Fruit fly (Drosophila melanogaster): Measurements from ENCODE around the gene CG5399.

dm6 chr3R:15652632-15653248 is 42.3 kb upstream of the CG5399 start:
- no peak for TF ChIP-seq EcR (GFP tag; optimal IDR thresholded peaks at IDR 0.05)
- no peak for TF ChIP-seq Dll (optimal IDR thresholded peaks at IDR 0.05)

Data from whole organism.